Worm (Caenorhabditis elegans): ENCODE results near the gene nhr-134.
A peak's percentile ranks its signal among the peaks of the same experiment; 100 is the strongest.

nhr-134 gene

ce11 chrV:2230912-2231311 is at the start of gene nhr-134:
TSS of gene nhr-134 (plus strand) at chrV:2231223.
- TF ChIP-seq nhr-20 (tag; optimal IDR thresholded peaks at IDR 0.05): peak; percentile 26
- TF ChIP-seq pqm-1 (tag; optimal IDR thresholded peaks at IDR 0.05): no peak
- TF ChIP-seq unc-30 (tag; optimal IDR thresholded peaks at IDR 0.05): no peak
- TF ChIP-seq pag-3 (tag; optimal IDR thresholded peaks at IDR 0.05; ENCODE audit: borderline replicate concordance, insufficient read depth): no peak
- TF ChIP-seq zip-4 (GFP tag; optimal IDR thresholded peaks at IDR 0.05): no peak
- TF ChIP-seq nhr-84 (tag; optimal IDR thresholded peaks at IDR 0.05): no peak
- no peak for TF ChIP-seq fos-1 (tag; optimal IDR thresholded peaks at IDR 0.05)
- TF ChIP-seq ztf-11 (tag; optimal IDR thresholded peaks at IDR 0.05): no peak
- TF ChIP-seq F16B12.6 (tag; optimal IDR thresholded peaks at IDR 0.05): no peak
- TF ChIP-seq sox-4 (tag; optimal IDR thresholded peaks at IDR 0.05): no peak
- no peak for TF ChIP-seq sup-37 (GFP tag; optimal IDR thresholded peaks at IDR 0.05)
- TF ChIP-seq elt-2 (tag; optimal IDR thresholded peaks at IDR 0.05): peak; percentile 54
- TF ChIP-seq isw-1 (GFP tag; IDR thresholded peaks at IDR 0.05): no peak
- no peak for TF ChIP-seq nhr-76 (tag; optimal IDR thresholded peaks at IDR 0.05)
- TF ChIP-seq tbx-2 (tag; optimal IDR thresholded peaks at IDR 0.05): no peak
- no peak for TF ChIP-seq lin-15B (tag; optimal IDR thresholded peaks at IDR 0.05)
- no peak for TF ChIP-seq C04F5.9 (tag; optimal IDR thresholded peaks at IDR 0.05)
- peak in 1 of 2 experiments; percentile 10 for TF ChIP-seq lin-35 (GFP tag; optimal IDR thresholded peaks at IDR 0.05)
- TF ChIP-seq Y116A8C.19 (tag; optimal IDR thresholded peaks at IDR 0.05; ENCODE audit: borderline replicate concordance): no peak
- TF ChIP-seq xbp-1 (tag; optimal IDR thresholded peaks at IDR 0.05): no peak
- TF ChIP-seq ces-1 (GFP tag; optimal IDR thresholded peaks at IDR 0.05): no peak
- peak in 1 of 2 experiments; percentile 2 for TF ChIP-seq efl-1 (optimal IDR thresholded peaks at IDR 0.05)
- peak in 1 of 2 experiments; percentile 12 for TF ChIP-seq efl-1 (GFP tag; optimal IDR thresholded peaks at IDR 0.05 in 1 of 2)

- TF ChIP-seq lin-14 (GFP tag; optimal IDR thresholded peaks at IDR 0.05): no peak
- no peak for TF ChIP-seq mab-9 (GFP tag; IDR thresholded peaks at IDR 0.05)
- no peak for TF ChIP-seq aly-2 (tag; optimal IDR thresholded peaks at IDR 0.05)
- TF ChIP-seq grh-1 (GFP tag; IDR thresholded peaks at IDR 0.05): no peak
- no peak for TF ChIP-seq mdl-1 (tag; optimal IDR thresholded peaks at IDR 0.05)
- no peak for TF ChIP-seq C16A3.4 (tag; optimal IDR thresholded peaks at IDR 0.05)
- TF ChIP-seq sptf-1 (tag; optimal IDR thresholded peaks at IDR 0.05): no peak
- no peak for TF ChIP-seq aha-1 (tag; optimal IDR thresholded peaks at IDR 0.05)
- no peak for TF ChIP-seq unc-62 (GFP tag; optimal IDR thresholded peaks at IDR 0.05)
- TF ChIP-seq lin-13 (GFP tag; optimal IDR thresholded peaks at IDR 0.05): no peak
Observed at ce11 chrV:2181738-2182137, 49.3 kb upstream of the nhr-134 start, which contains the start of gene srbc-16. TSS of gene srbc-16 (plus strand) at chrV:2182038.

- TF ChIP-seq efl-1 (optimal IDR thresholded peaks at IDR 0.05): peak in 1 of 2 experiments; percentile 2
- peak in 1 of 2 experiments; percentile 84 for TF ChIP-seq efl-1 (GFP tag; optimal IDR thresholded peaks at IDR 0.05 in 1 of 2)
- TF ChIP-seq skn-1 (tag; optimal IDR thresholded peaks at IDR 0.05): no peak
- TF ChIP-seq nhr-237 (tag; optimal IDR thresholded peaks at IDR 0.05): no peak
Observed at ce11 chrV:2183162-2183561, 47.9 kb upstream of the nhr-134 start, which contains the start of gene cyp-33C2. TSS of gene cyp-33C2 (plus strand) at chrV:2183488.

ce11 chrV:2185486-2185885 is 45.5 kb upstream of the nhr-134 start:
- TF ChIP-seq blmp-1 (tag; optimal IDR thresholded peaks at IDR 0.05) (no peak), efl-1 (optimal IDR thresholded peaks at IDR 0.05) (no peak), efl-1 (GFP tag; optimal IDR thresholded peaks at IDR 0.05 in 1 of 2) (peak in 1 of 2 experiments; percentile 10), dpl-1 (GFP tag; optimal IDR thresholded peaks at IDR 0.05) (peak in 1 of 3 experiments; percentile 1)
